Fruit fly (Drosophila melanogaster) whole organism, wandering third instar larva: Measurements from ENCODE around the gene Gyc88E.

ENCODE experiments used
- CG32264 ChIP-seq: fragments of 200-800 bp; sonication (Bioruptor generic); optimal IDR thresholded peaks from 2 replicates; lab custom pipeline; 2016; ENCODE audit warnings: missing biosample characterization, missing genetic modification characterization
- CG9705 ChIP-seq: fragments of 200-800 bp; sonication (Bioruptor generic); optimal IDR thresholded peaks from 2 replicates; lab custom pipeline; 2018; ENCODE audit warnings: missing biosample characterization, mild to moderate bottlenecking, missing genetic modification characterization
- Dfd ChIP-seq: fragments of >200 bp; optimal IDR thresholded peaks from 2 replicates; lab custom pipeline; 2017; ENCODE audit warnings: missing biosample characterization, missing genetic modification characterization
- Hr78 ChIP-seq: fragments of >200 bp; optimal IDR thresholded peaks from 2 replicates; lab custom pipeline; 2017; ENCODE audit warnings: missing biosample characterization, missing genetic modification characterization
- Hr83 ChIP-seq: fragments of 200-300 bp; sonication (Bioruptor generic); optimal IDR thresholded peaks from 2 replicates; lab custom pipeline; 2016; ENCODE audit warnings: missing biosample characterization, mild to moderate bottlenecking, missing genetic modification characterization, moderate library complexity; ENCODE audit not compliant: poor library complexity, severe bottlenecking
- br ChIP-seq: fragments of 200-800 bp; sonication (Bioruptor generic); optimal IDR thresholded peaks from 2 replicates; lab custom pipeline; 2016; ENCODE audit warnings: missing biosample characterization, missing genetic modification characterization
- dmrt93B ChIP-seq: fragments of 200-800 bp; sonication (Bioruptor generic); optimal IDR thresholded peaks from 2 replicates; lab custom pipeline; 2018; ENCODE audit warnings: missing biosample characterization, mild to moderate bottlenecking, missing genetic modification characterization
- ey ChIP-seq: fragments of 200-800 bp; sonication (Bioruptor generic); optimal IDR thresholded peaks from 2 replicates; lab custom pipeline; 2016; ENCODE audit warnings: missing biosample characterization, missing genetic modification characterization
- fru ChIP-seq: fragments of 200-800 bp; sonication (Bioruptor generic); optimal IDR thresholded peaks from 3 replicates; lab custom pipeline; 2016; ENCODE audit warnings: missing biosample characterization, mild to moderate bottlenecking, missing genetic modification characterization
- h ChIP-seq: fragments of 200-800 bp; sonication (Bioruptor generic); optimal IDR thresholded peaks from 3 replicates; lab custom pipeline; 2016; ENCODE audit warnings: missing biosample characterization, mild to moderate bottlenecking, missing genetic modification characterization
- pan ChIP-seq: fragments of >200 bp; optimal IDR thresholded peaks from 2 replicates; lab custom pipeline; 2017
- psq ChIP-seq: fragments of 200-800 bp; sonication (Bioruptor generic); optimal IDR thresholded peaks from 3 replicates; lab custom pipeline; 2017; ENCODE audit warnings: missing biosample characterization, mild to moderate bottlenecking, missing genetic modification characterization, moderate library complexity
- tai ChIP-seq: sonication (Bioruptor generic); optimal IDR thresholded peaks from 2 replicates; lab custom pipeline; 2016; ENCODE audit warnings: missing biosample characterization, missing genetic modification characterization
- usp ChIP-seq: fragments of >200 bp; optimal IDR thresholded peaks from 2 replicates; lab custom pipeline; 2017; ENCODE audit warnings: missing biosample characterization, missing genetic modification characterization

DNA sequence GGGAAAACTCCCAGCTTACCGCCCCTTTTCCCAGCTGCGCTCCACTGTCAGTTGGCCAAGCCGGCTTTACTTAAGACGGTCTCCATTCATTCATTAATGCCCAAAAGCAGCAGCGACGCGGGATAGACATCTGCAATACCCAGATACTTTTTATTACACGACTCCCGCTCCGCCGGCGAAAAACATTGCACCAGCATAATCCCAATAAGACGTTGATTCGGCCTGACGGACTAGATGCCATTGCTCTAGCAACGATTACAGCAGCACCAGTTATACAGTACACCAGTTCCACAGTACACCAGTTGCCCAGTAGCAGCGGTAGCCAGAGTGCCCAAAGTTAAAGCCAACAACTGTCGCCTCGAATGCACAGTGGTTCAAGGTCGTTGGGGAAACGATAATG is 24.4 kb upstream of the Gyc88E start:
- TF ChIP-seq pan (lab: Kevin White, UChicago) (no peak), CG9705 (GFP tag; lab: Kevin White, UChicago) (no peak), h (GFP tag; lab: Kevin White, UChicago) (no peak), Dfd (GFP tag; lab: Kevin White, UChicago) (no peak), ey (GFP tag; lab: Kevin White, UChicago) (no peak), tai (GFP tag; lab: Kevin White, UChicago) (no peak), br (no peak), fru (GFP tag; lab: Kevin White, UChicago) (no peak), Hr83 (GFP tag; lab: Kevin White, UChicago) (no peak), usp (GFP tag; lab: Kevin White, UChicago) (no peak), Hr78 (GFP tag; lab: Kevin White, UChicago) (no peak), CG32264 (no peak), psq (GFP tag; lab: Kevin White, UChicago) (no peak), dmrt93B (no peak)
